Fruit fly (Drosophila melanogaster): ENCODE measurements around the gene DNAlig4.

DNA sequence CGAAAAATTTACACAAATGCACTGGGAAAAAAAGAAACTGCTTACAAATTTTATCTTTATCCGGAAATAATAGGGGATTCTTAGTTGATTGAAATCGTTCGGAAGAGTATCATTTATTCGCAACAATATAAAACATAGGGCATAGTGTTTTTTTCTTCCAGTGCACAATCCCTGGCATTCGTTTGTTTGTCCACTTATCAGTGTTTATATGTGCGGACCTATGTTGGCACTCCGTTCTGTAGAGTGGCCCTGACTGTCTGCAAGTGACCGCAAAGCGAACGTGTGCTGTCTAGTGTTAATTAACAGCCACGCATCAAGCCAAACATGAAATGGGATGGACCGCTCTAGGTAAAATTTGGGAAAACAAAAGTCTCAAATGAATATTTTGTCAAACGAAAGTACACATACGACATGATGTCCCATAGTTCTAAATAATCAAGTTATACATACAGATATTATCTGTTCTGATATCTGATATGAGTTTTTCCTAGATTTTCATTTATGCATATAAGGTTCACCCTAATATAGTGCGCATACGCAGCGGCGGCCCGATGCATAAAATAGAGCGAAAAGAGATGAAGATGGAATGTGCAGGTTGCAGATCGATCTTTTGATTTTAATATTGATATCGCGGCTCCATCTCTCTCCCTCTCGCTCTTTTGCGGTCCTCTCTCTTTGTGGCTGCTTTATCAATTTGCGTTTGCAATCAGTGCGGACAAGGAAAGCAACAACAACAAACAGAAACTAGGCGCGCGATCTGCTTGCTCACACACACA, 26.3 kb downstream of the DNAlig4 start:
- TF ChIP-seq Blimp-1 (GFP tag; optimal IDR thresholded peaks at IDR 0.05) = no peak
- peak; percentile 85 for TF ChIP-seq fkh (GFP tag; optimal IDR thresholded peaks at IDR 0.05)
- TF ChIP-seq Sox15 (GFP tag; optimal IDR thresholded peaks at IDR 0.05) = peak; percentile 75
